Worm (Caenorhabditis elegans): Measurements from ENCODE around the gene R10F2.5.

DNA sequence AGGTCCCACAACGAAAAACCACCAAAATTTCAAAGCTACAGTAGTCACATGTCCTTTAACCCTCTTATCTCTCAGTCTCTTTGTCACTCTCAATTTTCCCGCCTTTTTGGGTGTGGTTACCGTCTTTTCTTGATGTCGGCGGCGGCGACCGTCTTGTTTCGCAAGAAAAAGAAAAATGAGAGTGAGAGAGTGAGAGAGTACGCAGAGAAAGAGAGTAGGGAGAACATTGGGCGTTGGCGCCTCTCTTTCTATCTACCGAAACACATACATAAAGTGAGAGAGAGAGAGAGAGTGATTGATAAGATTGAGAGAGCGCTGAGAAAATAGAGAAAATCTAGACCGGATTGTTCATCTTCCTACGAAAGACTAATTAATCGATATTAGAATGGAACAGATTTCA, 48.6 kb downstream of the R10F2.5 start:
- TF ChIP-seq W03F9.2 (tag; optimal IDR thresholded peaks at IDR 0.05) (peak; percentile 16), dao-5 (tag; optimal IDR thresholded peaks at IDR 0.05) (no peak)

Data from whole organism, L4/young adult.